Fruit fly (Drosophila melanogaster) whole organism, embryonic: ENCODE results near the gene cav.

Source experiments
- CG11504 ChIP-seq: fragments of 200-800 bp; sonication (Bioruptor generic); optimal IDR thresholded peaks from 3 replicates; lab custom pipeline; 2019; ENCODE audit warnings: missing biosample characterization, mild to moderate bottlenecking, missing genetic modification characterization, moderate library complexity
- CG12104 ChIP-seq: fragments of 200-800 bp; sonication (Bioruptor generic); optimal IDR thresholded peaks from 3 replicates; lab custom pipeline; 2016; ENCODE audit warnings: missing biosample characterization, missing genetic modification characterization
- CG1233 ChIP-seq: fragments of 200-800 bp; sonication (Bioruptor generic); optimal IDR thresholded peaks from 4 replicates; lab custom pipeline; 2018; ENCODE audit warnings: missing biosample characterization, mild to moderate bottlenecking, missing genetic modification characterization
- CG12769 ChIP-seq: fragments of 200-800 bp; sonication (Bioruptor generic); optimal IDR thresholded peaks from 2 replicates; lab custom pipeline; 2019; ENCODE audit warnings: missing biosample characterization, mild to moderate bottlenecking, missing genetic modification characterization, moderate library complexity
- CG14014 ChIP-seq: fragments of 200-800 bp; sonication (Bioruptor generic); IDR thresholded peaks from 2 replicates; pipeline ENCODE4 v1.3.6; 2022; ENCODE audit warnings: missing biosample characterization, missing genetic modification characterization
- CG14860 ChIP-seq: fragments of 200-800 bp; sonication (Bioruptor generic); IDR thresholded peaks from 3 replicates; pipeline ENCODE4 v1.3.6; 2022; ENCODE audit warnings: missing biosample characterization, missing genetic modification characterization; ENCODE audit not compliant: partially characterized antibody
- CG15601 ChIP-seq: fragments of 200-800 bp; sonication (Bioruptor generic); optimal IDR thresholded peaks from 3 replicates; lab custom pipeline; 2019; ENCODE audit warnings: missing biosample characterization, mild to moderate bottlenecking, missing genetic modification characterization, moderate library complexity
- CG15696 ChIP-seq: fragments of 200-800 bp; sonication (Bioruptor generic); optimal IDR thresholded peaks from 2 replicates; lab custom pipeline; 2019; ENCODE audit warnings: missing biosample characterization, mild to moderate bottlenecking, missing genetic modification characterization, moderate library complexity
- CG1603 ChIP-seq: fragments of 200-800 bp; sonication (Bioruptor generic); optimal IDR thresholded peaks from 2 replicates; lab custom pipeline; 2019; ENCODE audit warnings: missing biosample characterization, mild to moderate bottlenecking, missing genetic modification characterization, moderate library complexity
- CG17328 ChIP-seq: fragments of 200-800 bp; sonication (Bioruptor generic); IDR thresholded peaks from 2 replicates; pipeline ENCODE4 v1.3.6; 2022; ENCODE audit warnings: missing biosample characterization, missing genetic modification characterization
- CG17359 ChIP-seq: fragments of 200-800 bp; sonication (Bioruptor generic); optimal IDR thresholded peaks from 3 replicates; lab custom pipeline; 2018; ENCODE audit warnings: missing biosample characterization, mild to moderate bottlenecking, missing genetic modification characterization, moderate library complexity
- CG17568 ChIP-seq: fragments of 200-800 bp; sonication (Bioruptor generic); optimal IDR thresholded peaks from 2 replicates; lab custom pipeline; 2018; ENCODE audit warnings: missing biosample characterization, mild to moderate bottlenecking, missing genetic modification characterization, moderate library complexity
- CG1832 ChIP-seq: fragments of 200-800 bp; sonication (Bioruptor generic); optimal IDR thresholded peaks from 2 replicates; lab custom pipeline; 2017; ENCODE audit warnings: missing biosample characterization, mild to moderate bottlenecking, missing genetic modification characterization, inconsistent platforms
- CG2678 ChIP-seq: fragments of 200-800 bp; sonication (Bioruptor generic); optimal IDR thresholded peaks from 3 replicates; lab custom pipeline; 2019; ENCODE audit warnings: missing biosample characterization, mild to moderate bottlenecking, missing genetic modification characterization, moderate library complexity
- CG4707 ChIP-seq: fragments of 200-800 bp; sonication (Bioruptor generic); optimal IDR thresholded peaks from 2 replicates; lab custom pipeline; 2018; ENCODE audit warnings: missing biosample characterization, mild to moderate bottlenecking, missing genetic modification characterization, moderate library complexity
- CG6791 ChIP-seq: fragments of 200-800 bp; sonication (Bioruptor generic); IDR thresholded peaks from 3 replicates; pipeline ENCODE4 v1.3.6; 2022; ENCODE audit warnings: missing biosample characterization, missing genetic modification characterization; ENCODE audit not compliant: partially characterized antibody
- CG9609 ChIP-seq: fragments of 200-800 bp; sonication (Bioruptor generic); optimal IDR thresholded peaks from 3 replicates; lab custom pipeline; 2016; ENCODE audit warnings: missing biosample characterization, missing genetic modification characterization
- Dip3 ChIP-seq: fragments of 200-800 bp; sonication (Bioruptor generic); optimal IDR thresholded peaks from 3 replicates; lab custom pipeline; 2016; ENCODE audit warnings: missing biosample characterization, missing genetic modification characterization
- Dll ChIP-seq: fragments of 200-800 bp; sonication (Bioruptor generic); IDR thresholded peaks from 4 replicates; pipeline ENCODE4 v1.3.6; 2022; ENCODE audit warnings: missing biosample characterization, missing genetic modification characterization; ENCODE audit not compliant: partially characterized antibody
- ERR ChIP-seq: fragments of 200-800 bp; sonication (Bioruptor generic); optimal IDR thresholded peaks from 2 replicates; lab custom pipeline; 2016; ENCODE audit warnings: missing biosample characterization, missing genetic modification characterization
- Fer3 ChIP-seq: fragments of 200-800 bp; sonication (Bioruptor generic); optimal IDR thresholded peaks from 2 replicates; lab custom pipeline; 2018; ENCODE audit warnings: missing biosample characterization, mild to moderate bottlenecking, missing genetic modification characterization, moderate library complexity
- Gug ChIP-seq: fragments of 200-800 bp; sonication (Bioruptor generic); IDR thresholded peaks from 4 replicates; pipeline ENCODE4 v1.3.6; 2022; ENCODE audit warnings: missing biosample characterization, missing genetic modification characterization
- H2.0 ChIP-seq: fragments of 200-800 bp; sonication (Bioruptor generic); IDR thresholded peaks from 2 replicates; pipeline ENCODE4 v1.3.6; 2022; ENCODE audit warnings: missing biosample characterization, missing genetic modification characterization
- Lpt ChIP-seq: fragments of >200 bp; optimal IDR thresholded peaks from 2 replicates; lab custom pipeline; 2018; ENCODE audit warnings: missing biosample characterization, missing genetic modification characterization
- Six4 ChIP-seq: fragments of 200-800 bp; sonication (Bioruptor generic); optimal IDR thresholded peaks from 2 replicates; lab custom pipeline; 2016; ENCODE audit warnings: missing biosample characterization, missing genetic modification characterization
- Ssrp ChIP-seq: fragments of 200-800 bp; sonication (Bioruptor generic); optimal IDR thresholded peaks from 2 replicates; lab custom pipeline; 2018; ENCODE audit warnings: missing biosample characterization, mild to moderate bottlenecking, missing genetic modification characterization, moderate library complexity
- aop ChIP-seq: fragments of 200-800 bp; sonication (Bioruptor generic); IDR thresholded peaks from 2 replicates; pipeline ENCODE4 v1.3.6; 2022; ENCODE audit warnings: missing biosample characterization, missing genetic modification characterization
- br ChIP-seq: fragments of >200 bp; optimal IDR thresholded peaks from 2 replicates; lab custom pipeline; 2017
- ci ChIP-seq: fragments of 200-800 bp; sonication (Bioruptor generic); IDR thresholded peaks from 3 replicates; pipeline ENCODE4 v1.3.6; 2022; ENCODE audit warnings: missing biosample characterization, missing genetic modification characterization
- da ChIP-seq: fragments of 200-800 bp; sonication (Bioruptor generic); optimal IDR thresholded peaks from 2 replicates; lab custom pipeline; 2016; ENCODE audit warnings: missing biosample characterization, missing genetic modification characterization
- dm ChIP-seq: fragments of 200-800 bp; sonication (Bioruptor generic); optimal IDR thresholded peaks from 3 replicates; lab custom pipeline; 2016; ENCODE audit warnings: missing biosample characterization, missing genetic modification characterization
- en ChIP-seq: fragments of 200-800 bp; sonication (Bioruptor generic); optimal IDR thresholded peaks from 2 replicates; lab custom pipeline; 2016; ENCODE audit warnings: missing biosample characterization, missing genetic modification characterization
- fd102C ChIP-seq: fragments of 200-800 bp; sonication (Bioruptor generic); optimal IDR thresholded peaks from 2 replicates; lab custom pipeline; 2018; ENCODE audit warnings: missing biosample characterization, mild to moderate bottlenecking, missing genetic modification characterization, moderate library complexity
- gcm2 ChIP-seq: fragments of 200-800 bp; sonication (Bioruptor generic); optimal IDR thresholded peaks from 2 replicates; lab custom pipeline; 2016; ENCODE audit warnings: missing biosample characterization, missing genetic modification characterization
- gfzf ChIP-seq: fragments of 200-800 bp; sonication (Bioruptor generic); optimal IDR thresholded peaks from 2 replicates; lab custom pipeline; 2016; ENCODE audit warnings: missing biosample characterization, mild to moderate bottlenecking, missing genetic modification characterization, moderate library complexity
- grau ChIP-seq: fragments of 200-800 bp; optimal IDR thresholded peaks from 3 replicates; lab custom pipeline; 2019; ENCODE audit warnings: missing biosample characterization, mild to moderate bottlenecking, missing genetic modification characterization, moderate library complexity
- kah ChIP-seq: fragments of 200-800 bp; sonication (Bioruptor generic); optimal IDR thresholded peaks from 2 replicates; lab custom pipeline; 2018; ENCODE audit warnings: missing biosample characterization, mild to moderate bottlenecking, missing genetic modification characterization
- mirr ChIP-seq: fragments of 200-800 bp; sonication (Bioruptor generic); optimal IDR thresholded peaks from 3 replicates; lab custom pipeline; 2018; ENCODE audit warnings: missing biosample characterization, mild to moderate bottlenecking, missing genetic modification characterization
- mld ChIP-seq: fragments of 200-800 bp; sonication (Bioruptor generic); IDR thresholded peaks from 3 replicates; pipeline ENCODE4 v1.3.6; 2022; ENCODE audit warnings: missing biosample characterization, missing genetic modification characterization; ENCODE audit not compliant: partially characterized antibody
- nerfin-1 ChIP-seq: fragments of 200-800 bp; sonication (Bioruptor generic); optimal IDR thresholded peaks from 3 replicates; lab custom pipeline; 2019; ENCODE audit warnings: missing biosample characterization, mild to moderate bottlenecking, missing genetic modification characterization, moderate library complexity
- pan ChIP-seq, 4 experiments: fragments of >200 bp in 3 of 4; fragments of 200-800 bp in 1 of 4; sonication (Bioruptor generic) in 1 of 4; optimal IDR thresholded peaks in 3 of 4; IDR thresholded peaks in 1 of 4; 2 replicates each; pipeline versions ENCODE4 v1.3.6 to Lab custom; 2017 to 2022; ENCODE audit warnings: missing biosample characterization in 2 of 4, missing genetic modification characterization in 2 of 4, mixed read lengths in 1 of 4
- pita ChIP-seq: fragments of 200-800 bp; sonication (Bioruptor generic); optimal IDR thresholded peaks from 2 replicates; lab custom pipeline; 2017; ENCODE audit warnings: missing biosample characterization, mild to moderate bottlenecking, missing genetic modification characterization
- pum ChIP-seq: fragments of 200-800 bp; sonication (Bioruptor generic); optimal IDR thresholded peaks from 2 replicates; lab custom pipeline; 2016; ENCODE audit warnings: missing biosample characterization, missing genetic modification characterization
- rib ChIP-seq: fragments of 200-800 bp; sonication (Bioruptor generic); IDR thresholded peaks from 2 replicates; pipeline ENCODE4 v1.3.6; 2022; ENCODE audit warnings: missing biosample characterization, missing genetic modification characterization
- row ChIP-seq: fragments of 200-800 bp; sonication (Bioruptor generic); IDR thresholded peaks from 3 replicates; pipeline ENCODE4 v1.3.6; 2022; ENCODE audit warnings: missing biosample characterization, missing genetic modification characterization
- sens ChIP-seq: fragments of 200-800 bp; sonication (Bioruptor generic); peaks from one replicate; lab custom pipeline; 2016; ENCODE audit warnings: missing biosample characterization, missing genetic modification characterization
- slbo ChIP-seq: fragments of 200-800 bp; sonication (Bioruptor generic); IDR thresholded peaks from 2 replicates; pipeline ENCODE4 v1.3.6; 2022; ENCODE audit warnings: missing biosample characterization, missing genetic modification characterization
- tin ChIP-seq: fragments of 200-800 bp; sonication (Bioruptor generic); optimal IDR thresholded peaks from 3 replicates; lab custom pipeline; 2016; ENCODE audit warnings: missing biosample characterization, missing genetic modification characterization
- vfl ChIP-seq: fragments of 200-800 bp; sonication (Bioruptor generic); optimal IDR thresholded peaks from 2 replicates; lab custom pipeline; 2016; ENCODE audit warnings: missing biosample characterization, missing genetic modification characterization

The cav gene

DNA sequence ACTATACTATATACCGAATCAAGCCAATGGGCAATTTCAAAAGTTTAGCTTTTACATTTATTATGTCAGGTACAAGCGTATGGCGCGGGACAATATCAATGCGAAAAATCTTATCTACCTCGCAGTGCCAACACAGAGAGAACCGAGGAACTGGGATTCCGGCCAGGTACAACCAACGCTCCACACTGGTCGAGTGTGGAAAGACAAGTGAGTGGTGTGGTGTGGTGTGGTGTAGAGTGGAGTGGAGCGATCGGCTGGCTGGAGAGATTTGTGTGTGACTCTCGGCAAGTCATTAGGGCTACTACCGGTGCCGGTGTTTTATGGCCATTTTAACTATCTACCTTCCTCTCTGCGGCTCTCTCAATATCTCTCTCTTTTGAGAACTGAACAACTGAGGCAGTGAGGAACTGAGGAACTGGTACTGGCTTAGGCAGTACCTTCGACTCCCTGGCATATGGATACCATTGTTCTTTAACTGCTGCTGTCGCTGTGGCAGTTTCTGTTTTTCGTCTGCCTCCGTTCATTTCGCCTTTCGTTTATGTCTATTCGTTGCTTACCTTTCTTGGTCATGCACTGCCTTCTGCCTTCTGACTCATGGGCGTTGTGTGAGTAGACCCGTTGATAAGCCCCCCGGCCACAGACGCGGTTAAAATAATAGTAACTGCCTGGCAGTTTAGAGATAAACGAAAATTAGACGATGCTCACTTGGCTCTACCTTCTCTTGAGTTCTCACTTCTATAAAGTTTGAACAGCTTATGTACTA lies 38.6 kb downstream of the cav start (continued):
- TF ChIP-seq ci (GFP tag; lab: Robert Waterston, UW) (peak; percentile 94), CG12769 (peak; percentile 96), CG17359 (tag; lab: Kevin White, UChicago) (peak; percentile 90), gfzf (GFP tag; lab: Kevin White, UChicago) (no peak), rib (peak; percentile 79), pan (optimal IDR thresholded peaks at IDR 0.05; lab: Kevin White, UChicago) (no peak), pan (GFP tag; optimal IDR thresholded peaks at IDR 0.05 in 1 of 2, IDR thresholded peaks at IDR 0.05 in 1 of 2) (peak in 1 of 2 experiments; percentile 90), CG4707 (peak; percentile 83), grau (tag; lab: Kevin White, UChicago) (peak; percentile 90), CG11504 (tag; lab: Kevin White, UChicago) (peak; percentile 91), aop (peak; percentile 49; the same call in 1 of the 2 replicates), tin (GFP tag; lab: Kevin White, UChicago) (peak; percentile 89), dm (GFP tag; lab: Kevin White, UChicago) (peak; percentile 75), CG15696 (peak; percentile 83), CG1832 (no peak), Lpt (no peak), CG1603 (tag; lab: Kevin White, UChicago) (peak; percentile 94), mld (0 out of 3 replicates have a peak, but pooled peaks have one; percentile 39), Fer3 (peak; percentile 89), CG17328 (GFP tag; lab: Robert Waterston, UW) (peak; percentile 92), Dip3 (GFP tag; lab: Kevin White, UChicago) (peak; percentile 95), ERR (GFP tag; lab: Kevin White, UChicago) (peak; percentile 89), CG9609 (no peak), CG14014 (GFP tag; lab: Robert Waterston, UW) (peak; percentile 88), gcm2 (GFP tag; lab: Kevin White, UChicago) (peak; percentile 79), kah (peak; percentile 50), Six4 (GFP tag; lab: Kevin White, UChicago) (peak; percentile 88), br (lab: Kevin White, UChicago) (no peak), en (peak; percentile 57), sens (peak; percentile 98), CG15601 (peak; percentile 79), CG6791 (GFP tag; lab: Robert Waterston, UW) (no peak), vfl (GFP tag; lab: Kevin White, UChicago) (peak; percentile 87), fd102C (GFP tag; lab: Kevin White, UChicago) (peak; percentile 86), Dll (GFP tag; lab: Robert Waterston, UW) (peak; percentile 29; the same call in 1 of the 4 replicates), H2.0 (peak; percentile 84), CG17568 (GFP tag; lab: Kevin White, UChicago) (no peak), slbo (GFP tag; lab: Robert Waterston, UW) (peak; percentile 94), CG14860 (GFP tag; lab: Robert Waterston, UW) (no peak), CG2678 (tag; lab: Kevin White, UChicago) (peak; percentile 94), pum (peak; percentile 82), nerfin-1 (peak; percentile 79), da (GFP tag; lab: Kevin White, UChicago) (peak; percentile 59), Ssrp (peak; percentile 85), pita (no peak), Gug (peak; percentile 88), CG12104 (GFP tag; lab: Kevin White, UChicago) (peak; percentile 86), mirr (GFP tag; lab: Kevin White, UChicago) (peak; percentile 22), CG1233 (GFP tag; lab: Kevin White, UChicago) (peak; percentile 88), row (GFP tag; lab: Robert Waterston, UW) (peak; percentile 89)
